Worm (Caenorhabditis elegans) whole organism, L4/young adult: ENCODE measurements around the gene gcs-1.

Experiments used
- W03F9.2 ChIP-seq: fragments of 150-350 bp; optimal IDR thresholded peaks from 2 replicates; lab custom pipeline; 2014; ENCODE audit warnings: missing biosample characterization, missing genetic modification characterization
- dao-5 ChIP-seq: sonication (generic microtip); optimal IDR thresholded peaks from 2 replicates; lab custom pipeline; 2016; ENCODE audit warnings: missing genotype, missing genetic modification characterization, moderate library complexity, missing compliant biosample characterization
- him-1 ChIP-seq: sonication (generic microtip); optimal IDR thresholded peaks from 2 replicates; lab custom pipeline; 2016; ENCODE audit warnings: missing genotype, missing genetic modification reagents, missing genetic modification characterization, missing compliant biosample characterization

Gene gcs-1

DNA sequence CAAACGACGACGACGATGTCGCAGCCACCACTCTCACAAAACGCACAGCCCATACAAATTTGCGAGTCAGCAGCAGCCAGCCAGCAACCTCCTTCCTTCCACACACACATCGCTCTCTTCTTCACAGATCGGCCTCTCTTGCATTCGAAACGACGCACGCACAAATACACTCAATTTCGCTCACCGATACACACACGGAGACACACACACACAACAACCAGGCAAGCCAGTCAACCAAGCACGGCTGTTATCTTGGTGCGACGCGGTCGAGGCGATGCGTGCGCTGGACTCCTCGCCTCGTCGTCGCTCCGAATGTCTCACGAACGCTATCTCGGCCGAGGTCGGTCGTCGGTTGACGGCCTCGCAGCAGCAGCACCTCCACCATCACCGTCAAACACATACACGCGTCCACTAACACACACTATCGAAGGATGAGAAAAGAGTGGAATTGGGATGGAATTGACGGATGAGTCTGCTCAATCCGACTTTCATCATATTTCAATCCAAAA, 22.3 kb upstream of the gcs-1 start:
- peak; percentile 9 for TF ChIP-seq W03F9.2 (tag; lab: Kevin White, UChicago)
- TF ChIP-seq him-1 (tag; lab: Kevin White, UChicago) = peak; percentile 88
- TF ChIP-seq dao-5 (tag; lab: Kevin White, UChicago) = peak; percentile 9

ce11 chrII:9059010-9059409, 20.9 kb upstream of the gcs-1 start:
- TF ChIP-seq W03F9.2 (tag; lab: Kevin White, UChicago) (no peak), dao-5 (tag; lab: Kevin White, UChicago) (no peak), him-1 (tag; lab: Kevin White, UChicago) (no peak)

DNA sequence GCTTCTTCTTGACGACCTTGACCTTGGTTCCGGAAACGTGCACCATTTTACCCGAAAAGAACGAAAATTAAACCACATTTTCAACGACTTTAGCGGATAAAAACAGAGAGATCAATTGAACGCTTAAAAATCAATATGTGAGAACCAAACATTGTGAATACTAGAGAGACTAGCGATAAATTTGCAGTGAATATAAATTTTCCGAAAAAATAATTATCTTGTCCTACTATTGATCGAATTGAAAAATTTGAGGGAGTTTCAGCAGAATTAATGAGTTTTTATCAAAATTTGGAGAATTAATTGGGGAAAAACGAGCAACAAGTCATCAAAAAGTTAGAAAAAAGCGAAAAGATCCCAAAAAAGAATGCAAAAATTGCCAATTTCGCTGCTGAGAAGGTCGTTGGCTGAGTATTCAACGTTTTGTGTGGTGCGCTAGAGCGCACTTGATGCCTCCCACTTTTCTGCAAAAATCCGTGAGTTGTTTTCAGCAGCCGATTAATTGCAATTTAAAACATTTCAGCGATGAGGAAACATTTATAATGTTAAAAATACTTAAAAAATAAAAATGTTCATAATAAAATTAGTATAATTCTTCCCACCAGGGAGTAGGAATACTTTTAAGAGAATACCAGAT, 19.1 kb upstream of the gcs-1 start, which contains the start of gene rpl-32:
rpl-32 (minus strand) TSS at position 51 of the 634 bp plus-strand sequence.
- TF ChIP-seq dao-5 (tag; lab: Kevin White, UChicago) (no peak), him-1 (tag; lab: Kevin White, UChicago) (peak; percentile 41), W03F9.2 (tag; lab: Kevin White, UChicago) (peak; percentile 90)

DNA sequence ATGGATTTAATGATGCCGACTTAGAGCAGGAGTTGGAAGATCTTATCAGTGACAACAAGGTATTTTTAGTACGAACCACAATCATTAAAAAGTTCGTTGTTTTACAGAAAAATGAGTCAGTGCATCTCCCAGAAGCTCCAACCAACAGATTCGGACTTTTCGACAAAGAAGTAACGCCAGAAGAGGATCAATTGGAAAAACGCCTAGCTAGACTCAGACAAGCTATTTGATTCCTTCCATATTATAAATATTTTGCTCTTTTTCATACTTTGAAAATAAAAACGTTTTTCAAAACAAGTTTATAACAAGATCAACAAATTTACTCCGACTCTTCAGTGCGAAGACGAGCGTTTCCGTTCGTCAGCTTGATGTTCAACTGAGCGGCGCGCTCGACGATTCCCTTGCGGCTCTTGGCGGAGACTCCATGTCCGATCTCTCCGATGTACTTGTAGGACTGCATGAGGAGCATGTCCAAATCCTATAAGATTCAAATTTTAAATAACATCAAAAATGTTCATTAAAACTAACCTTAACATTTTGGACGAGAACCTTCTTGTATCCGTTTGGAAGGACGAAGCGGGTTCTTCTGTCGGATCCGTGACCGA, 18.2 kb upstream of the gcs-1 start:
- TF ChIP-seq dao-5 (tag; lab: Kevin White, UChicago) (peak; percentile 51), him-1 (tag; lab: Kevin White, UChicago) (no peak), W03F9.2 (tag; lab: Kevin White, UChicago) (no peak)

ce11 chrII:9054604-9055003, 16.5 kb upstream of the gcs-1 start, which contains the start of gene chmp-7:
Gene chmp-7 (plus strand): TSS chrII:9054972.
- peak; percentile 62 for TF ChIP-seq him-1 (tag; lab: Kevin White, UChicago)
- TF ChIP-seq dao-5 (tag; lab: Kevin White, UChicago) = no peak
- no peak for TF ChIP-seq W03F9.2 (tag; lab: Kevin White, UChicago)

DNA sequence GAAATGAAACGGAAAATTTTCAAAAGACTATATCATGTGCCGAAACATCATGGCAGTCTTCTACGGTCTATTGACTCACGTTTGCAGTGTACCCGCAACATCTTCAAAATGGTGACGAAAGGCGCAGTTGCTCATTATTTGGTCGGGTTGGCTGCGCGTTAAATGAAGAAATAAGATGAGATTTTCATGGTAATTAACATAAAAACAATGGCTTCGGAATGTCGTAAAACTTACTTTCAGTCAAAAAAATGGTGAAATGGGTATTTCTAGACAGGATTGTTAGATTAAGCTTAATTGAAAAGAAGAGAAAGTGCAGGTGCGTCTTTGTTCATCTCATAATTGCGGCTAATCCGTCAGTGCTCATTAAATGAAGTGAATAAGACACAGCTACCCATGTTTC, 15.5 kb upstream of the gcs-1 start, which contains the start of gene T24B8.7:
T24B8.7 (minus strand) TSS at position 101 of the 400 bp plus-strand sequence.
- TF ChIP-seq W03F9.2 (tag; lab: Kevin White, UChicago) (no peak), him-1 (tag; lab: Kevin White, UChicago) (no peak), dao-5 (tag; lab: Kevin White, UChicago) (no peak)

- TF ChIP-seq dao-5 (tag; lab: Kevin White, UChicago) (no peak), him-1 (tag; lab: Kevin White, UChicago) (no peak), W03F9.2 (tag; lab: Kevin White, UChicago) (no peak)
These were observed 4.0 kb upstream of the gcs-1 start for ce11 chrII:9042059-9042458.

DNA sequence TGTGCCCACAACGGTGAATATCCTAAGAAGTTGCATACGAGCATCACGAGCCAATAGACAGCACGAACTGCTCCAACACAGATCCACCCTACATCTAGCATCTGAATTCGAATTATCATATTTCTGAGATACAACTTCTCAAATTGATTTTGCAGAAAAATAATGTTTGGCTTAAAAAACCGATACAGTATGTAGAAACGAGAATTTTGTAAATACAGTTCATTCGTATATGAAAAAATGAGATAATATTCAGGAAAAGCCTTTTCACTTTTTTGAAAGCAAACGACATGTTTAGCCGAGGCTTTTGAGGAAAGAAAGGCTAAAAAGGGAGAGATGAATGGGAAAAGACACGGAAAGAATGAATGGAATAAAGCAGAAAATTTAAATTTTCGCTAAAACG, 3.2 kb upstream of the gcs-1 start, which contains the start of gene F37B12.3:
F37B12.3 (minus strand) TSS at position 101 of the 400 bp plus-strand sequence.
- no peak for TF ChIP-seq dao-5 (tag; lab: Kevin White, UChicago)
- no peak for TF ChIP-seq W03F9.2 (tag; lab: Kevin White, UChicago)
- TF ChIP-seq him-1 (tag; lab: Kevin White, UChicago) = no peak

ce11 chrII:9038736-9039135, 635 bp upstream of the gcs-1 start:
- TF ChIP-seq W03F9.2 (tag; lab: Kevin White, UChicago) (no peak), dao-5 (tag; lab: Kevin White, UChicago) (no peak), him-1 (tag; lab: Kevin White, UChicago) (no peak)

DNA sequence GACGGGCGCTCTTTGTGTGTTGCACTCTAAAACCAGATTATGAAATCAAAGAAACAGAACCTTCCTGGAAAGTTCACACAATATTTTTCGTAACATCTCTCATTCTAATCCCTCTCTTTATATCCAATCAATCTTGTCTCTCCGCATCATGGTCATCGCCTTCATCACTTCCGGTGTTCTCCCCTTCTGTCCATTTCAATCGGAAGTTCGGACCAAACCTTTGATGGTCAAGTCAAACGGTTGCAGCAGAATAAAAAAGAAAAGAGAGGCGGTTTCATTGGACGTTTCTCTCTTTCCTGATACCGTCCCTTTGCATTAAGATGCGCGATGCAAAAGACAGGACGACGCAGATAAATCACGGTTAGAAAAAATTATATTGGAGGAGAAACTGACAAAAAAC, 5.1 kb downstream of the gcs-1 start:
- TF ChIP-seq W03F9.2 (tag; lab: Kevin White, UChicago) (no peak), him-1 (tag; lab: Kevin White, UChicago) (no peak), dao-5 (tag; lab: Kevin White, UChicago) (no peak)

ce11 chrII:9031891-9032290, 6.2 kb downstream of the gcs-1 start:
- TF ChIP-seq W03F9.2 (tag; lab: Kevin White, UChicago) = no peak
- TF ChIP-seq dao-5 (tag; lab: Kevin White, UChicago) = no peak
- no peak for TF ChIP-seq him-1 (tag; lab: Kevin White, UChicago)

DNA sequence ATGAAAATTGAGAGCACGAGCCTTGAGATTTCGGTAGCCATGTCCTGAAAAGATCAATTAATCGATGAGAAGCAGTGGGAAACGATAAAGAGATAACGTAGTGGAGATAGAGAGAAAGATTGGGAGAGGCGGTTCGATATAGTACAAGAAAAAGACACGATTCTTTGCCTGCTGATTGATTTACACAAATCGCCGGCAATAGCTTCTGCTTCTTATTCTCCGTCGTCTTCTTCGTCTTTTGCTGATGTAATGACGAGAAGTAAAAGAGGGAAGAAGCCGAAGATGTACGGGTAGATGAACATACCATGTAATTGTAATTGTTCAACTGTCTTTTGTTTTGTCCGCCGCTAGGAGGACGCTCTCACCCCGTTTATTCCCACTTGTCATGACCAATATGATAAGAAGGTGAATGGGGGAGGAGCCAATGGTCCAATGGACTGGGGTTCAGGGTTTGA, 8.9 kb downstream of the gcs-1 start, which contains the start of gene F37B12.1:
F37B12.1 (minus strand) TSS at position 51 of the 455 bp plus-strand sequence.
- TF ChIP-seq W03F9.2 (tag; lab: Kevin White, UChicago) = no peak
- TF ChIP-seq him-1 (tag; lab: Kevin White, UChicago) = no peak
- no peak for TF ChIP-seq dao-5 (tag; lab: Kevin White, UChicago)

ce11 chrII:9028096-9028495, 10.0 kb downstream of the gcs-1 start:
- no peak for TF ChIP-seq W03F9.2 (tag; lab: Kevin White, UChicago)
- TF ChIP-seq him-1 (tag; lab: Kevin White, UChicago) = no peak
- TF ChIP-seq dao-5 (tag; lab: Kevin White, UChicago) = no peak
